Fruit fly (Drosophila melanogaster): ENCODE measurements around the gene CG10841.

dm6 chr3R:13631642-13632041 is at the start of gene CG10841:
- TF ChIP-seq br (GFP tag; optimal IDR thresholded peaks at IDR 0.05) = no peak
- TF ChIP-seq dsf (GFP tag; optimal IDR thresholded peaks at IDR 0.05; ENCODE audit: borderline replicate concordance) = no peak
- TF ChIP-seq N (GFP tag; optimal IDR thresholded peaks at IDR 0.05) = no peak
- no peak for TF ChIP-seq Hr78 (GFP tag; optimal IDR thresholded peaks at IDR 0.05)
- no peak for TF ChIP-seq fru (GFP tag; optimal IDR thresholded peaks at IDR 0.05)
- no peak for TF ChIP-seq Hr83 (GFP tag; optimal IDR thresholded peaks at IDR 0.05; ENCODE audit: poor library complexity, severe bottlenecking)

All from whole organism, wandering third instar larva.